Worm (Caenorhabditis elegans) whole organism, mixed stage, embryonic: ENCODE data around the gene try-10.

Experiments
- M03D4.4 ChIP-seq: sonication (generic microtip); optimal IDR thresholded peaks from 2 replicates; lab custom pipeline; 2017; ENCODE audit warnings: mild to moderate bottlenecking, missing genetic modification characterization, missing compliant biosample characterization
- blmp-1 ChIP-seq: fragments of 150-350 bp; optimal IDR thresholded peaks from 2 replicates; lab custom pipeline; 2014; ENCODE audit warnings: missing biosample characterization, missing genetic modification characterization
- ceh-39 ChIP-seq: fragments of 150-350 bp; optimal IDR thresholded peaks from 2 replicates; lab custom pipeline; 2014; ENCODE audit warnings: missing biosample characterization, missing genetic modification characterization
- ceh-43 ChIP-seq: fragments of 200-800 bp; sonication (Bioruptor generic); optimal IDR thresholded peaks from 2 replicates; lab custom pipeline; 2018; ENCODE audit warnings: mild to moderate bottlenecking, missing genetic modification characterization, moderate library complexity, missing compliant biosample characterization
- ceh-83 ChIP-seq: fragments of 200-800 bp; sonication (Bioruptor generic); optimal IDR thresholded peaks from 2 replicates; lab custom pipeline; 2018; ENCODE audit warnings: mild to moderate bottlenecking, missing genetic modification characterization, missing compliant biosample characterization
- ces-1 ChIP-seq: fragments of 150-350 bp; optimal IDR thresholded peaks from 2 replicates; lab custom pipeline; 2014; ENCODE audit warnings: missing biosample characterization, missing genetic modification reagents, missing genetic modification characterization
- cnd-1 ChIP-seq: fragments of 200-800 bp; sonication (Bioruptor generic); optimal IDR thresholded peaks from 2 replicates; lab custom pipeline; 2018; ENCODE audit warnings: mild to moderate bottlenecking, missing genetic modification characterization, missing compliant biosample characterization
- drap-1 ChIP-seq: fragments of 200-800 bp; sonication (Bioruptor generic); optimal IDR thresholded peaks from 3 replicates; lab custom pipeline; 2018; ENCODE audit warnings: mild to moderate bottlenecking, missing genetic modification characterization, missing compliant biosample characterization
- elt-1 ChIP-seq: sonication (generic microtip); optimal IDR thresholded peaks from 2 replicates; lab custom pipeline; 2017; ENCODE audit warnings: missing genetic modification characterization, mild to moderate bottlenecking, missing compliant biosample characterization, antibody characterized with exemption, moderate library complexity, borderline replicate concordance; ENCODE audit not compliant: insufficient read depth
- elt-3 ChIP-seq: fragments of 150-350 bp; optimal IDR thresholded peaks from 2 replicates; lab custom pipeline; 2014; ENCODE audit warnings: missing biosample characterization, missing genetic modification characterization
- flh-1 ChIP-seq: fragments of 200-800 bp; sonication (Bioruptor generic); optimal IDR thresholded peaks from 2 replicates; lab custom pipeline; 2018; ENCODE audit warnings: mild to moderate bottlenecking, missing genetic modification characterization, moderate library complexity, missing compliant biosample characterization
- ham-2 ChIP-seq: fragments of 200-800 bp; sonication (Bioruptor generic); optimal IDR thresholded peaks from 2 replicates; lab custom pipeline; 2018; ENCODE audit warnings: mild to moderate bottlenecking, missing genetic modification characterization, missing compliant biosample characterization
- hlh-1 ChIP-seq: fragments of 150-350 bp; optimal IDR thresholded peaks from 2 replicates; lab custom pipeline; 2014; ENCODE audit warnings: missing biosample characterization, missing genetic modification reagents, missing genetic modification characterization
- lin-13 ChIP-seq: fragments of 150-350 bp; optimal IDR thresholded peaks from 2 replicates; lab custom pipeline; 2014; ENCODE audit warnings: missing biosample characterization, missing genetic modification characterization
- lin-32 ChIP-seq: fragments of 200-800 bp; sonication (Bioruptor generic); optimal IDR thresholded peaks from 2 replicates; lab custom pipeline; 2018; ENCODE audit warnings: mild to moderate bottlenecking, missing genetic modification characterization, missing compliant biosample characterization
- lsy-2 ChIP-seq: fragments of 150-350 bp; optimal IDR thresholded peaks from 2 replicates; lab custom pipeline; 2014; ENCODE audit warnings: missing biosample characterization, missing genetic modification characterization
- mab-5 ChIP-seq: fragments of 150-350 bp; optimal IDR thresholded peaks from 2 replicates; lab custom pipeline; 2014; ENCODE audit warnings: missing biosample characterization, missing genetic modification characterization
- mep-1 ChIP-seq: fragments of 150-350 bp; optimal IDR thresholded peaks from 2 replicates; lab custom pipeline; 2017; ENCODE audit warnings: missing biosample characterization, missing genetic modification reagents, missing genetic modification characterization, inconsistent platforms
- mls-2 ChIP-seq: sonication (generic microtip); optimal IDR thresholded peaks from 2 replicates; lab custom pipeline; 2016; ENCODE audit warnings: mild to moderate bottlenecking, missing genetic modification characterization, moderate library complexity, missing compliant biosample characterization
- nhr-12 ChIP-seq: fragments of 150-350 bp; optimal IDR thresholded peaks from 2 replicates; lab custom pipeline; 2014; ENCODE audit warnings: missing biosample characterization, missing genetic modification characterization
- nhr-2 ChIP-seq: fragments of 150-350 bp; optimal IDR thresholded peaks from 2 replicates; lab custom pipeline; 2014; ENCODE audit warnings: missing biosample characterization, missing genetic modification characterization
- nhr-237 ChIP-seq: fragments of 150-350 bp; optimal IDR thresholded peaks from 2 replicates; lab custom pipeline; 2014; ENCODE audit warnings: missing biosample characterization, missing genetic modification characterization
- nhr-28 ChIP-seq: fragments of 150-350 bp; optimal IDR thresholded peaks from 2 replicates; lab custom pipeline; 2014; ENCODE audit warnings: missing biosample characterization, missing genetic modification characterization
- nhr-76 ChIP-seq: sonication (generic microtip); optimal IDR thresholded peaks from 2 replicates; lab custom pipeline; 2017; ENCODE audit warnings: missing biosample characterization, missing genetic modification characterization
- sem-2 ChIP-seq: fragments of 200-800 bp; sonication (Bioruptor generic); optimal IDR thresholded peaks from 2 replicates; lab custom pipeline; 2018; ENCODE audit warnings: mild to moderate bottlenecking, missing genetic modification characterization, missing compliant biosample characterization
- sptf-1 ChIP-seq: sonication (generic microtip); optimal IDR thresholded peaks from 2 replicates; lab custom pipeline; 2017; ENCODE audit warnings: mild to moderate bottlenecking, missing genetic modification characterization, moderate library complexity, missing compliant biosample characterization
- tbx-8 ChIP-seq: fragments of 200-800 bp; sonication (Bioruptor generic); optimal IDR thresholded peaks from 2 replicates; lab custom pipeline; 2018; ENCODE audit warnings: mild to moderate bottlenecking, missing genetic modification characterization, moderate library complexity, missing compliant biosample characterization
- unc-120 ChIP-seq: sonication (generic microtip); optimal IDR thresholded peaks from 2 replicates; lab custom pipeline; 2017; ENCODE audit warnings: missing genetic modification characterization, missing compliant biosample characterization; ENCODE audit not compliant: poor library complexity, severe bottlenecking
- unc-39 ChIP-seq: fragments of 150-350 bp; optimal IDR thresholded peaks from 2 replicates; lab custom pipeline; 2014; ENCODE audit warnings: missing biosample characterization, missing genetic modification characterization
- unc-62 ChIP-seq: fragments of 150-350 bp; optimal IDR thresholded peaks from 2 replicates; lab custom pipeline; 2014; ENCODE audit warnings: missing biosample characterization, missing genetic modification reagents, missing genetic modification characterization
- ztf-11 ChIP-seq: fragments of 150-350 bp; optimal IDR thresholded peaks from 2 replicates; lab custom pipeline; 2014; ENCODE audit warnings: missing biosample characterization, missing genetic modification characterization

Gene try-10

DNA sequence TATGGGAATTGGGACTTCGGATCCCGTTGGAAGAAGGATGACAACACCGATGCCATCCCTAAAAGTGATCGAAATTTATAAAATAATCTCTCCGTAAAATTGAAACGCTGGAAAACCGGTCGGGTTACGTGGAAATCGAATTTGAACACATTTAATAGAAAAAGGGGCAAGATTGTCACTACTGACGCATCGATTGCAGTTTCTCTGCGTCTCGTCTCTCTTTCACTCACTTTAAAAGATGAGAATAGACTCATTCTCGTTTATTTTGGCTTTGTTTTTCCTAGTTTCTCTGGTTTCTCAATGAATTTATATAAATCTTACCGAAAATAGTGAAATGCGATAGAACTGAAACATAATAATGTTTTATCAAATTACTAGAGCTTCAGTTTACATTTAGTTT is 28.6 kb upstream of the try-10 start, which contains the start of gene scyl-1:
scyl-1 (minus strand) TSS at position 56 of the 400 bp plus-strand sequence.
- TF ChIP-seq nhr-237 (tag; lab: Kevin White, UChicago) (peak; percentile 52), hlh-1 (tag; lab: Kevin White, UChicago) (peak; percentile 57), ceh-83 (GFP tag; lab: Kevin White, UChicago) (peak; percentile 17), unc-62 (GFP tag; lab: Kevin White, UChicago) (peak; percentile 16), nhr-12 (tag; lab: Kevin White, UChicago) (no peak), lin-13 (tag; lab: Kevin White, UChicago) (peak; percentile 36), nhr-76 (no peak), mls-2 (tag; lab: Kevin White, UChicago) (peak; percentile 7), blmp-1 (tag; lab: Kevin White, UChicago) (peak; percentile 19), sptf-1 (tag; lab: Kevin White, UChicago) (peak; percentile 64), ces-1 (peak; percentile 86), unc-120 (tag; lab: Kevin White, UChicago) (no peak), drap-1 (GFP tag; lab: Kevin White, UChicago) (peak; percentile 32), cnd-1 (no peak), mep-1 (tag; lab: Kevin White, UChicago) (peak; percentile 66), lsy-2 (peak; percentile 61), ztf-11 (tag; lab: Kevin White, UChicago) (peak; percentile 3), ham-2 (GFP tag; lab: Kevin White, UChicago) (no peak), ceh-39 (tag; lab: Kevin White, UChicago) (no peak), M03D4.4 (tag; lab: Kevin White, UChicago) (peak; percentile 36)

DNA sequence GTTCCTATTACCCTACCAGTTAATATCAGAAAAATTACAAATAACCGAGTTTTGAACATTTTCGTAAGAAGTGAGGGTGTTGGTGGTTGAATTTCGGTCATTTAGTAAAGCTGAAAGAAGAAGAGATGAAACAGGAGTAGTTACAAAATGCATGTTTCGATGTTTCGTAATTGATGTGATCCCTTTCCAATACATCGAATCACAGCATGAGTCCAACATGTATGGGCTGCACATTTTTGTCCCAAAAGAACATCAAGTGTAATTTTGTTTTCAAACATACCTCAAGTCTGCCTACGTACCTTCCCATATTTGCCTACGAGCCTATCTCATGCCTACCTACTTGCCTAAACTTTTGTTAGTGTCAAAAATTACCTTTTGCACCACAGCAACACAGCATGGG is 23.4 kb upstream of the try-10 start, which contains the start of gene W07G4.2:
W07G4.2 (minus strand) TSS at position 101 of the 400 bp plus-strand sequence.
- TF ChIP-seq nhr-2 (no peak), elt-3 (tag; lab: Kevin White, UChicago) (no peak), ceh-83 (GFP tag; lab: Kevin White, UChicago) (no peak), unc-120 (tag; lab: Kevin White, UChicago) (no peak), mab-5 (tag; lab: Kevin White, UChicago) (no peak), ces-1 (no peak), tbx-8 (GFP tag; lab: Kevin White, UChicago) (no peak), nhr-12 (tag; lab: Kevin White, UChicago) (no peak), nhr-28 (tag; lab: Kevin White, UChicago) (no peak), ceh-39 (tag; lab: Kevin White, UChicago) (no peak), drap-1 (GFP tag; lab: Kevin White, UChicago) (no peak), sptf-1 (tag; lab: Kevin White, UChicago) (no peak), flh-1 (GFP tag; lab: Kevin White, UChicago) (no peak), mls-2 (tag; lab: Kevin White, UChicago) (no peak), hlh-1 (tag; lab: Kevin White, UChicago) (no peak), blmp-1 (tag; lab: Kevin White, UChicago) (no peak)

- no peak for TF ChIP-seq unc-62 (GFP tag; lab: Kevin White, UChicago)
- no peak for TF ChIP-seq blmp-1 (tag; lab: Kevin White, UChicago)
- TF ChIP-seq ceh-39 (tag; lab: Kevin White, UChicago), result no peak
- no peak for TF ChIP-seq nhr-2
- no peak for TF ChIP-seq mab-5 (tag; lab: Kevin White, UChicago)
- no peak for TF ChIP-seq elt-1 (tag; lab: Kevin White, UChicago)
- no peak for TF ChIP-seq elt-3 (tag; lab: Kevin White, UChicago)
- TF ChIP-seq sem-2 (GFP tag; lab: Kevin White, UChicago), result no peak
- no peak for TF ChIP-seq lin-13 (tag; lab: Kevin White, UChicago)
- no peak for TF ChIP-seq unc-39 (tag; lab: Kevin White, UChicago)
Observed at ce11 chrV:13034604-13035003, 21.5 kb upstream of the try-10 start, which contains the start of gene W07G4.7. Gene W07G4.7, minus strand, starts transcription at chrV:13034704.

DNA sequence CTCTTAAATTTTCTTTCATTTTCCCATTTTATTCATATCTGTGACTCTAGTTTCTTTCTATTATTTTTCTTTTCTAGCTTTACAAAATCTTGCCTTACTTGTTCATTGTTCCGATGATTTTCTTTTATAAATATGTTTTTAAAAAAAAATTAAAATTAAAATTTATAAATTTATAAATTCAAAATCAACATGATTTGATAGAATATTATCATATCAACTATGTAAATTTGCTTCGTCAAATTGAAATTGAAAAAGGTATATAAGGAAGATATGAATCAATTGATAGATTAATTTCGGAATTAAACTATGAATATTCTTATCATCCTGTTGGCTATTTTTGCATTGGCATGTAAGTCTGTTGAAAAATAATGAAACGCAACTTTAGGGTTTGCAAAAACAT is 20.2 kb upstream of the try-10 start, which contains the start of gene W07G4.1:
W07G4.1 (plus strand) TSS at position 301 of the 400 bp plus-strand sequence.
- no peak for TF ChIP-seq ceh-39 (tag; lab: Kevin White, UChicago)
- TF ChIP-seq ceh-43 (GFP tag; lab: Kevin White, UChicago), result no peak

ce11 chrV:13028871-13029270 is 15.8 kb upstream of the try-10 start:
- peak; percentile 99 for TF ChIP-seq ces-1
- TF ChIP-seq lin-32 (GFP tag; lab: Kevin White, UChicago), result no peak
